Fruit fly (Drosophila melanogaster): Measurements from ENCODE around the gene CG14540.

Gene CG14540

dm6 chr3R:25997068-25997714 lies 38.1 kb downstream of the CG14540 start (continued):
- peak; percentile 55; the same call in 1 of the 2 replicates for TF ChIP-seq peb (GFP tag; IDR thresholded peaks at IDR 0.05)
- TF ChIP-seq sob (GFP tag; IDR thresholded peaks at IDR 0.05) = no peak
- no peak for TF ChIP-seq hth (optimal IDR thresholded peaks at IDR 0.05)
- peak; percentile 87 for TF ChIP-seq CG10959 (GFP tag; IDR thresholded peaks at IDR 0.05)
- no peak for TF ChIP-seq da (GFP tag; optimal IDR thresholded peaks at IDR 0.05)
- peak; percentile 30; the same call in 1 of the 2 replicates for TF ChIP-seq esg (GFP tag; conservative IDR thresholded peaks at IDR 0.05)
- TF ChIP-seq NFAT (GFP tag; IDR thresholded peaks at IDR 0.05) = no peak
- TF ChIP-seq lab (GFP tag; optimal IDR thresholded peaks at IDR 0.05) = peak; percentile 3
- peak; percentile 76 for TF ChIP-seq fd102C (GFP tag; optimal IDR thresholded peaks at IDR 0.05)
- peak; percentile 85 for TF ChIP-seq CG6254 (GFP tag; optimal IDR thresholded peaks at IDR 0.05)
- TF ChIP-seq Atf-2 (GFP tag; optimal IDR thresholded peaks at IDR 0.05) = no peak
- no peak; the same call in 1 of the 2 replicates for TF ChIP-seq ro (GFP tag; IDR thresholded peaks at IDR 0.05)
- TF ChIP-seq CG3995 (GFP tag; optimal IDR thresholded peaks at IDR 0.05) = no peak
- peak; percentile 30 for TF ChIP-seq CG10565 (GFP tag; optimal IDR thresholded peaks at IDR 0.05)
- TF ChIP-seq ash1 (GFP tag; optimal IDR thresholded peaks at IDR 0.05) = no peak
- no peak for TF ChIP-seq rib (GFP tag; IDR thresholded peaks at IDR 0.05)
- no peak; the same call in 3 of the 4 replicates for TF ChIP-seq Gug (GFP tag; IDR thresholded peaks at IDR 0.05)
- TF ChIP-seq CTCF (GFP tag; optimal IDR thresholded peaks at IDR 0.05) = peak; percentile 28
- TF ChIP-seq CG9876 (GFP tag; optimal IDR thresholded peaks at IDR 0.05) = no peak
- TF ChIP-seq CG1832 (GFP tag; optimal IDR thresholded peaks at IDR 0.05) = no peak
- no peak for TF ChIP-seq NC2β (GFP tag; optimal IDR thresholded peaks at IDR 0.05)
- TF ChIP-seq Rx (GFP tag; IDR thresholded peaks at IDR 0.05) = peak; percentile 27; the same call in 1 of the 2 replicates
- TF ChIP-seq grn (GFP tag; optimal IDR thresholded peaks at IDR 0.05) = no peak
- peak; percentile 87 for TF ChIP-seq Sox102F (GFP tag; optimal IDR thresholded peaks at IDR 0.05)
- peak; percentile 19 for TF ChIP-seq bab2 (GFP tag; optimal IDR thresholded peaks at IDR 0.05)
- TF ChIP-seq Hmr (GFP tag; optimal IDR thresholded peaks at IDR 0.05) = no peak
- TF ChIP-seq CG16863 (GFP tag; optimal IDR thresholded peaks at IDR 0.05) = no peak
- TF ChIP-seq MBD-R2 (GFP tag; IDR thresholded peaks at IDR 0.05) = no peak
- no peak for TF ChIP-seq CG31388 (GFP tag; optimal IDR thresholded peaks at IDR 0.05)
- TF ChIP-seq MTF-1 (GFP tag; optimal IDR thresholded peaks at IDR 0.05; ENCODE audit: borderline replicate concordance) = peak; percentile 61
- TF ChIP-seq Taf1 (GFP tag; IDR thresholded peaks at IDR 0.05) = no peak
- peak; percentile 75 for TF ChIP-seq lmd (GFP tag; IDR thresholded peaks at IDR 0.05)
- no peak for TF ChIP-seq CG6854 (GFP tag; optimal IDR thresholded peaks at IDR 0.05)
- TF ChIP-seq gcm2 (GFP tag; optimal IDR thresholded peaks at IDR 0.05) = no peak
- TF ChIP-seq CG2875 (GFP tag; optimal IDR thresholded peaks at IDR 0.05) = peak; percentile 79
- TF ChIP-seq phol (tag; optimal IDR thresholded peaks at IDR 0.05) = peak; percentile 95
- TF ChIP-seq Side (GFP tag; optimal IDR thresholded peaks at IDR 0.05) = no peak
- no peak for TF ChIP-seq H15 (GFP tag; IDR thresholded peaks at IDR 0.05)
- TF ChIP-seq Ets65A (GFP tag) = no peak
- TF ChIP-seq Hmx (GFP tag; optimal IDR thresholded peaks at IDR 0.05) = no peak
- no peak for TF ChIP-seq zen2 (GFP tag; IDR thresholded peaks at IDR 0.05; ENCODE audit: partially characterized antibody)
- peak; percentile 95 for TF ChIP-seq CG8924 (tag; optimal IDR thresholded peaks at IDR 0.05)
- peak; percentile 92 for TF ChIP-seq D19A (tag; optimal IDR thresholded peaks at IDR 0.05)
- TF ChIP-seq Hey (tag; optimal IDR thresholded peaks at IDR 0.05) = no peak
- TF ChIP-seq Doc3 (GFP tag; IDR thresholded peaks at IDR 0.05; ENCODE audit: partially characterized antibody) = no peak
- peak; percentile 85 for TF ChIP-seq CG11504 (tag; optimal IDR thresholded peaks at IDR 0.05)
- no peak; the same call in none of the 2 replicates for TF ChIP-seq dan (GFP tag; IDR thresholded peaks at IDR 0.05)
- TF ChIP-seq Sry-δ (GFP tag; optimal IDR thresholded peaks at IDR 0.05) = no peak
- TF ChIP-seq cad (GFP tag; optimal IDR thresholded peaks at IDR 0.05) = no peak
- TF ChIP-seq CG12155 (GFP tag; optimal IDR thresholded peaks at IDR 0.05) = peak; percentile 51
- no peak; the same call in 2 of the 3 replicates for TF ChIP-seq ase (GFP tag; IDR thresholded peaks at IDR 0.05)
- no peak for TF ChIP-seq CG3065 (GFP tag; optimal IDR thresholded peaks at IDR 0.05)
